Worm (Caenorhabditis elegans): ENCODE measurements around the gene adt-3.

DNA sequence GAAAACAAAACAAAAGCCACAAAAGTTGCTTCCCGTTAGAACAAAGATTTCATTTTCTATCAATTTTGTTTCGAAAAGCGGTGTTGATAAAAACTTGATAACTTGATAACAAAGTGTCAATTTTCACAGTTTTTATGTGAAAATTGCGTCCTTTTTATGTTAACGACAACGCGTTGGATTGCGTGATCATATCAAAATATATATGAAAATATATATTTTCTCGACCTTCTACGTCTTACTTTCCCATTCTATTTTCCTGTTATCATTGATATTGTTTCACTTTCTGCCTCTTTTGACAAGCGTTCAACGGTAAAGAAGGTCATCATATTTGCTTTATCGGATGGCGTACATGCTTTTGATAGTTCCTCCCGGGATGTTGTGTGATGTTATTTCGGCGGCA is 21.3 kb downstream of the adt-3 start:
- TF ChIP-seq him-1 (tag; optimal IDR thresholded peaks at IDR 0.05) = no peak
- no peak for TF ChIP-seq dao-5 (tag; optimal IDR thresholded peaks at IDR 0.05)

All from whole organism, L4/young adult.